Fruit fly (Drosophila melanogaster) whole organism, embryonic: ENCODE results near the gene CG13601.

ENCODE experiments used
- Antp ChIP-seq: fragments of 200-800 bp; sonication (Bioruptor generic); optimal IDR thresholded peaks from 3 replicates; lab custom pipeline; 2016; ENCODE audit warnings: missing biosample characterization, missing genetic modification characterization
- Atf-2 ChIP-seq: fragments of 200-800 bp; sonication (Bioruptor generic); optimal IDR thresholded peaks from 2 replicates; lab custom pipeline; 2016; ENCODE audit warnings: missing biosample characterization, missing genetic modification characterization
- C15 ChIP-seq: fragments of 200-800 bp; sonication (Bioruptor generic); IDR thresholded peaks from 3 replicates; pipeline ENCODE4 v1.3.6; 2022; ENCODE audit warnings: missing biosample characterization, missing genetic modification characterization
- CG10959 ChIP-seq: fragments of 200-800 bp; sonication (Bioruptor generic); IDR thresholded peaks from 2 replicates; pipeline ENCODE4 v1.3.6; 2022; ENCODE audit warnings: missing biosample characterization, missing genetic modification characterization
- CG12071 ChIP-seq: fragments of 200-800 bp; sonication (Bioruptor generic); optimal IDR thresholded peaks from 3 replicates; lab custom pipeline; 2018; ENCODE audit warnings: missing biosample characterization, mild to moderate bottlenecking, missing genetic modification characterization
- CG13296 ChIP-seq: fragments of 200-800 bp; sonication (Bioruptor generic); optimal IDR thresholded peaks from 3 replicates; lab custom pipeline; 2018; ENCODE audit warnings: missing biosample characterization, mild to moderate bottlenecking, missing genetic modification characterization
- CG15479 ChIP-seq: fragments of 200-800 bp; sonication (Bioruptor generic); optimal IDR thresholded peaks from 3 replicates; lab custom pipeline; 2019; ENCODE audit warnings: missing biosample characterization, mild to moderate bottlenecking, missing genetic modification characterization, moderate library complexity
- CG17802 ChIP-seq: fragments of 200-800 bp; sonication (Bioruptor generic); optimal IDR thresholded peaks from 2 replicates; lab custom pipeline; 2018; ENCODE audit warnings: missing biosample characterization, mild to moderate bottlenecking, missing genetic modification characterization, moderate library complexity
- CG2202 ChIP-seq: fragments of 200-800 bp; sonication (Bioruptor generic); optimal IDR thresholded peaks from 2 replicates; lab custom pipeline; 2018; ENCODE audit warnings: missing biosample characterization, mild to moderate bottlenecking, missing genetic modification characterization
- CG31224 ChIP-seq: fragments of 200-800 bp; sonication (Bioruptor generic); IDR thresholded peaks from 2 replicates; pipeline ENCODE4 v1.3.6; 2022; ENCODE audit warnings: missing biosample characterization, missing genetic modification characterization
- CG32532 ChIP-seq: fragments of 200-800 bp; sonication (Bioruptor generic); IDR thresholded peaks from 2 replicates; pipeline ENCODE4 v1.3.6; 2022; ENCODE audit warnings: missing biosample characterization, missing genetic modification characterization
- CG32767 ChIP-seq: fragments of 200-800 bp; sonication (Bioruptor generic); IDR thresholded peaks from 2 replicates; pipeline ENCODE4 v1.3.6; 2022; ENCODE audit warnings: missing biosample characterization, missing genetic modification characterization
- CG3407 ChIP-seq: fragments of 200-800 bp; sonication (Bioruptor generic); optimal IDR thresholded peaks from 2 replicates; lab custom pipeline; 2018; ENCODE audit warnings: missing biosample characterization, mild to moderate bottlenecking, missing genetic modification characterization
- CG42726 ChIP-seq: fragments of 200-800 bp; sonication (Bioruptor generic); IDR thresholded peaks from 2 replicates; pipeline ENCODE4 v1.3.6; 2022; ENCODE audit warnings: missing biosample characterization, missing genetic modification characterization; ENCODE audit not compliant: partially characterized antibody
- CG5953 ChIP-seq: fragments of 200-800 bp; sonication (Bioruptor generic); IDR thresholded peaks from 2 replicates; pipeline ENCODE4 v1.3.6; 2022; ENCODE audit warnings: missing biosample characterization, missing genetic modification characterization
- CG8281 ChIP-seq: fragments of 200-800 bp; sonication (Bioruptor generic); optimal IDR thresholded peaks from 2 replicates; lab custom pipeline; 2018; ENCODE audit warnings: missing biosample characterization, mild to moderate bottlenecking, missing genetic modification characterization, moderate library complexity
- CG8290 ChIP-seq, 3 experiments: fragments of 200-800 bp; sonication (Bioruptor generic); optimal IDR thresholded peaks; 2 replicates each; lab custom pipeline; 2016 to 2019; ENCODE audit warnings: missing biosample characterization in 3 of 3, missing genetic modification characterization in 3 of 3, mild to moderate bottlenecking in 2 of 3, moderate library complexity in 1 of 3
- CG9727 ChIP-seq: fragments of 200-800 bp; sonication (Bioruptor generic); optimal IDR thresholded peaks from 3 replicates; lab custom pipeline; 2017; ENCODE audit warnings: missing biosample characterization, mild to moderate bottlenecking, missing genetic modification characterization
- Camta ChIP-seq: fragments of 200-800 bp; sonication (Bioruptor generic); optimal IDR thresholded peaks from 2 replicates; lab custom pipeline; 2016; ENCODE audit warnings: missing biosample characterization, missing genetic modification characterization
- CkIIα-i1 ChIP-seq: fragments of 200-800 bp; sonication (Bioruptor generic); IDR thresholded peaks from 2 replicates; pipeline ENCODE4 v1.3.6; 2022; ENCODE audit warnings: missing biosample characterization, missing genetic modification characterization
- Drgx ChIP-seq: fragments of 200-800 bp; sonication (Bioruptor generic); IDR thresholded peaks from 2 replicates; pipeline ENCODE4 v1.3.6; 2022; ENCODE audit warnings: missing biosample characterization, missing genetic modification characterization
- E2f2 ChIP-seq: fragments of 200-800 bp; sonication (Bioruptor generic); IDR thresholded peaks from 2 replicates; pipeline ENCODE4 v1.3.6; 2022; ENCODE audit warnings: missing biosample characterization, missing genetic modification characterization
- H15 ChIP-seq: fragments of 200-800 bp; sonication (Bioruptor generic); IDR thresholded peaks from 3 replicates; pipeline ENCODE4 v1.3.6; 2022; ENCODE audit warnings: missing biosample characterization, missing genetic modification characterization
- Hr39 ChIP-seq: fragments of >200 bp; optimal IDR thresholded peaks from 2 replicates; lab custom pipeline; 2017
- Mrtf ChIP-seq: fragments of 200-800 bp; sonication (Bioruptor generic); IDR thresholded peaks from 3 replicates; pipeline ENCODE4 v1.3.6; 2022; ENCODE audit warnings: missing biosample characterization, missing genetic modification characterization
- NFAT ChIP-seq: fragments of 200-800 bp; sonication (Bioruptor generic); IDR thresholded peaks from 2 replicates; pipeline ENCODE4 v1.3.6; 2022; ENCODE audit warnings: missing biosample characterization, missing genetic modification characterization
- NfI ChIP-seq: fragments of 200-800 bp; sonication (Bioruptor generic); optimal IDR thresholded peaks from 3 replicates; lab custom pipeline; 2018; ENCODE audit warnings: missing biosample characterization, mild to moderate bottlenecking, missing genetic modification characterization, moderate library complexity
- Spps ChIP-seq: fragments of 200-800 bp; sonication (Bioruptor generic); optimal IDR thresholded peaks from 2 replicates; lab custom pipeline; 2018; ENCODE audit warnings: missing biosample characterization, mild to moderate bottlenecking, missing genetic modification characterization
- Taf1 ChIP-seq: fragments of 200-800 bp; sonication (Bioruptor generic); IDR thresholded peaks from 2 replicates; pipeline ENCODE4 v1.3.6; 2022; ENCODE audit warnings: missing biosample characterization, missing genetic modification characterization
- YL-1 ChIP-seq: fragments of 200-800 bp; sonication (Bioruptor generic); optimal IDR thresholded peaks from 3 replicates; lab custom pipeline; 2017; ENCODE audit warnings: missing biosample characterization, mild to moderate bottlenecking, missing genetic modification characterization
- abd-A ChIP-seq: fragments of 200-800 bp; sonication (Bioruptor generic); optimal IDR thresholded peaks from 3 replicates; lab custom pipeline; 2019; ENCODE audit warnings: missing biosample characterization, mild to moderate bottlenecking, missing genetic modification characterization, moderate library complexity
- az2 ChIP-seq: fragments of 200-800 bp; sonication (Bioruptor generic); optimal IDR thresholded peaks from 3 replicates; lab custom pipeline; 2016; ENCODE audit warnings: missing biosample characterization, missing genetic modification characterization
- bbx ChIP-seq: fragments of 200-800 bp; sonication (Bioruptor generic); IDR thresholded peaks from 2 replicates; pipeline ENCODE4 v1.3.6; 2022; ENCODE audit warnings: missing biosample characterization, missing genetic modification characterization; ENCODE audit not compliant: partially characterized antibody
- cad ChIP-seq: fragments of >200 bp; optimal IDR thresholded peaks from 2 replicates; lab custom pipeline; 2017; ENCODE audit warnings: missing biosample characterization, missing genetic modification characterization
- caup ChIP-seq: fragments of 200-800 bp; sonication (Bioruptor generic); optimal IDR thresholded peaks from 3 replicates; lab custom pipeline; 2017; ENCODE audit warnings: missing biosample characterization, mild to moderate bottlenecking, missing genetic modification characterization, moderate library complexity; ENCODE audit not compliant: severe bottlenecking
- cwo ChIP-seq: fragments of 200-800 bp; sonication (Bioruptor generic); optimal IDR thresholded peaks from 3 replicates; lab custom pipeline; 2017; ENCODE audit warnings: missing biosample characterization, missing genetic modification characterization, mild to moderate bottlenecking, moderate library complexity, missing genetic modification reagents
- dimm ChIP-seq: fragments of 200-800 bp; sonication (Bioruptor generic); IDR thresholded peaks from 2 replicates; pipeline ENCODE4 v1.3.6; 2022; ENCODE audit warnings: missing biosample characterization, missing genetic modification characterization
- fd102C ChIP-seq: fragments of 200-800 bp; sonication (Bioruptor generic); optimal IDR thresholded peaks from 2 replicates; lab custom pipeline; 2018; ENCODE audit warnings: missing biosample characterization, mild to moderate bottlenecking, missing genetic modification characterization, moderate library complexity
- fd3F ChIP-seq: fragments of 200-800 bp; sonication (Bioruptor generic); optimal IDR thresholded peaks from 2 replicates; lab custom pipeline; 2018; ENCODE audit warnings: missing biosample characterization, mild to moderate bottlenecking, missing genetic modification characterization, moderate library complexity
- gem ChIP-seq: fragments of 200-800 bp; sonication (Bioruptor generic); optimal IDR thresholded peaks from 2 replicates; lab custom pipeline; 2019; ENCODE audit warnings: missing biosample characterization, mild to moderate bottlenecking, missing genetic modification characterization, moderate library complexity
- gsb ChIP-seq: fragments of 200-800 bp; sonication (Bioruptor generic); IDR thresholded peaks from 2 replicates; pipeline ENCODE4 v1.3.6; 2022; ENCODE audit warnings: missing biosample characterization, missing genetic modification characterization
- klu ChIP-seq: fragments of 200-800 bp; sonication (Bioruptor generic); IDR thresholded peaks from 2 replicates; pipeline ENCODE4 v1.3.6; 2022; ENCODE audit warnings: missing biosample characterization, missing genetic modification characterization
- oc ChIP-seq: fragments of 200-800 bp; sonication (Bioruptor generic); optimal IDR thresholded peaks from 2 replicates; lab custom pipeline; 2018; ENCODE audit warnings: missing biosample characterization, mild to moderate bottlenecking, missing genetic modification characterization, moderate library complexity
- pnt ChIP-seq: fragments of 200-800 bp; sonication (Bioruptor generic); optimal IDR thresholded peaks from 3 replicates; lab custom pipeline; 2016; ENCODE audit warnings: missing biosample characterization, missing genetic modification characterization
- ranshi ChIP-seq: fragments of 200-800 bp; sonication (Bioruptor generic); IDR thresholded peaks from 2 replicates; pipeline ENCODE4 v1.3.6; 2022; ENCODE audit warnings: missing biosample characterization, missing genetic modification characterization
- row ChIP-seq: fragments of 200-800 bp; sonication (Bioruptor generic); IDR thresholded peaks from 3 replicates; pipeline ENCODE4 v1.3.6; 2022; ENCODE audit warnings: missing biosample characterization, missing genetic modification characterization
- slbo ChIP-seq: fragments of 200-800 bp; sonication (Bioruptor generic); IDR thresholded peaks from 2 replicates; pipeline ENCODE4 v1.3.6; 2022; ENCODE audit warnings: missing biosample characterization, missing genetic modification characterization
- tgo ChIP-seq: fragments of 200-800 bp; sonication (Bioruptor generic); IDR thresholded peaks from 3 replicates; pipeline ENCODE4 v1.3.6; 2022; ENCODE audit warnings: missing biosample characterization, missing genetic modification characterization
- tup ChIP-seq: fragments of 200-800 bp; sonication (Bioruptor generic); optimal IDR thresholded peaks from 2 replicates; lab custom pipeline; 2016; ENCODE audit warnings: missing biosample characterization, mild to moderate bottlenecking, missing genetic modification characterization, moderate library complexity
- tx ChIP-seq: fragments of 200-800 bp; sonication (Bioruptor generic); optimal IDR thresholded peaks from 2 replicates; lab custom pipeline; 2016; ENCODE audit warnings: missing biosample characterization, missing genetic modification characterization
- vvl ChIP-seq: fragments of 200-800 bp; sonication (Bioruptor generic); IDR thresholded peaks from 2 replicates; pipeline ENCODE4 v1.3.6; 2022; ENCODE audit warnings: missing biosample characterization, missing genetic modification characterization

CG13601 gene

dm6 chr3R:23969449-23969848 lies 42.0 kb upstream of the CG13601 start (continued):
- TF ChIP-seq CG32532 (peak; percentile 64), Drgx (GFP tag; lab: Robert Waterston, UW) (0 out of 2 replicates have a peak, but pooled peaks have one; percentile 11), CG15479 (no peak), tup (GFP tag; lab: Kevin White, UChicago) (no peak), Taf1 (GFP tag; lab: Robert Waterston, UW) (no peak), H15 (GFP tag; lab: Robert Waterston, UW) (no peak), cad (no peak), dimm (GFP tag; lab: Robert Waterston, UW) (no peak), cwo (peak; percentile 53), CkIIα-i1 (GFP tag; lab: Robert Waterston, UW) (no peak), NfI (GFP tag; lab: Kevin White, UChicago) (peak; percentile 47), CG17802 (tag; lab: Kevin White, UChicago) (no peak), oc (tag; lab: Kevin White, UChicago) (no peak), tx (GFP tag; lab: Kevin White, UChicago) (no peak), CG10959 (no peak), gsb (GFP tag; lab: Robert Waterston, UW) (0 out of 2 replicates have a peak, but pooled peaks have one; percentile 20), CG32767 (peak; percentile 42; the same call in 1 of the 2 replicates), tgo (GFP tag; lab: Robert Waterston, UW) (peak; percentile 76), ranshi (GFP tag; lab: Robert Waterston, UW) (peak; percentile 26; the same call in 1 of the 2 replicates), slbo (GFP tag; lab: Robert Waterston, UW) (peak; percentile 66), CG8290 (GFP tag; optimal IDR thresholded peaks at IDR 0.05; lab: Kevin White, UChicago) (no peak), CG8290 (tag; optimal IDR thresholded peaks at IDR 0.05; lab: Kevin White, UChicago) (no peak), bbx (GFP tag; lab: Robert Waterston, UW) (no peak), row (GFP tag; lab: Robert Waterston, UW) (peak; percentile 76), CG9727 (GFP tag; lab: Kevin White, UChicago) (peak; percentile 7), NFAT (0 out of 2 replicates have a peak, but pooled peaks have one; percentile 3), Mrtf (no peak; the same call in 2 of the 3 replicates), fd102C (no peak), YL-1 (GFP tag; lab: Kevin White, UChicago) (no peak), pnt (no peak), CG2202 (tag; lab: Kevin White, UChicago) (no peak), vvl (GFP tag; lab: Robert Waterston, UW) (peak; percentile 50; the same call in 1 of the 2 replicates), Atf-2 (GFP tag; lab: Kevin White, UChicago) (no peak), klu (GFP tag; lab: Robert Waterston, UW) (peak; percentile 49; the same call in 1 of the 2 replicates), CG13296 (peak; percentile 57), az2 (GFP tag; lab: Kevin White, UChicago) (peak; percentile 5), CG31224 (GFP tag; lab: Robert Waterston, UW) (peak; percentile 33; the same call in 1 of the 2 replicates), CG8281 (peak; percentile 10), CG42726 (GFP tag; lab: Robert Waterston, UW) (no peak), C15 (GFP tag; lab: Robert Waterston, UW) (0 out of 3 replicates have a peak, but pooled peaks have one; percentile 32), Antp (GFP tag; lab: Kevin White, UChicago) (no peak), E2f2 (GFP tag; lab: Robert Waterston, UW) (peak; percentile 43; the same call in 1 of the 2 replicates), Spps (tag; lab: Kevin White, UChicago) (no peak), Hr39 (lab: Kevin White, UChicago) (no peak), fd3F (GFP tag; lab: Kevin White, UChicago) (peak; percentile 52), abd-A (peak; percentile 20), Camta (no peak), caup (GFP tag; lab: Kevin White, UChicago) (peak; percentile 18), CG5953 (no peak), CG3407 (GFP tag; lab: Kevin White, UChicago) (peak; percentile 32), CG12071 (GFP tag; lab: Kevin White, UChicago) (no peak), gem (tag; lab: Kevin White, UChicago) (peak; percentile 77)
